Worm (Caenorhabditis elegans) whole organism, early embryonic: Measurements from ENCODE around the gene B0280.17.

ENCODE experiments used
- B0310.2 ChIP-seq: sonication (generic microtip); optimal IDR thresholded peaks from 2 replicates; lab custom pipeline; 2016; ENCODE audit warnings: mild to moderate bottlenecking, missing genetic modification characterization, missing compliant biosample characterization
- F13C5.2 ChIP-seq: sonication (generic microtip); optimal IDR thresholded peaks from 2 replicates; lab custom pipeline; 2017; ENCODE audit warnings: mild to moderate bottlenecking, missing genetic modification characterization, inconsistent platforms, missing compliant biosample characterization
- aly-1 ChIP-seq: sonication (generic microtip); optimal IDR thresholded peaks from 2 replicates; lab custom pipeline; 2016; ENCODE audit warnings: missing genetic modification characterization, missing compliant biosample characterization
- ama-1 ChIP-seq: fragments of 150-350 bp; optimal IDR thresholded peaks from 2 replicates; lab custom pipeline; 2014
- ceh-13 ChIP-seq: fragments of 200-800 bp; sonication (Bioruptor generic); optimal IDR thresholded peaks from 2 replicates; lab custom pipeline; 2018; ENCODE audit warnings: mild to moderate bottlenecking, missing genetic modification characterization, missing compliant biosample characterization
- ceh-36 ChIP-seq: sonication (generic microtip); optimal IDR thresholded peaks from 2 replicates; lab custom pipeline; 2016; ENCODE audit warnings: missing genetic modification characterization, inconsistent platforms, missing compliant biosample characterization
- ets-7 ChIP-seq: sonication (generic microtip); optimal IDR thresholded peaks from 2 replicates; lab custom pipeline; 2016; ENCODE audit warnings: missing genotype, missing genetic modification characterization, missing compliant biosample characterization
- flt-1 ChIP-seq: fragments of 200-800 bp; sonication (Bioruptor generic); IDR thresholded peaks from 2 replicates; pipeline ENCODE4 v1.3.6; 2022; ENCODE audit warnings: missing genetic modification characterization, missing compliant biosample characterization
- hmbx-1 ChIP-seq: sonication (generic microtip); optimal IDR thresholded peaks from 2 replicates; lab custom pipeline; 2016; ENCODE audit warnings: mild to moderate bottlenecking, missing genetic modification characterization, missing compliant biosample characterization
- hmg-4 ChIP-seq: fragments of 200-800 bp; sonication (Bioruptor generic); optimal IDR thresholded peaks from 2 replicates; lab custom pipeline; 2018; ENCODE audit warnings: mild to moderate bottlenecking, missing genetic modification characterization, missing compliant biosample characterization
- hnd-1 ChIP-seq: sonication (generic microtip); optimal IDR thresholded peaks from 2 replicates; lab custom pipeline; 2016; ENCODE audit warnings: missing genetic modification characterization, missing compliant biosample characterization
- pes-1 ChIP-seq: fragments of 200-800 bp; sonication (Bioruptor generic); IDR thresholded peaks from 2 replicates; pipeline ENCODE4 v1.3.6; 2022; ENCODE audit warnings: missing genetic modification reagents, missing genetic modification characterization, missing compliant biosample characterization
- scrt-1 ChIP-seq: fragments of 200-800 bp; sonication (Bioruptor generic); IDR thresholded peaks from 2 replicates; pipeline ENCODE4 v1.3.6; 2022; ENCODE audit warnings: missing genetic modification characterization, missing compliant biosample characterization
- sea-1 ChIP-seq: fragments of 200-800 bp; sonication (Bioruptor generic); conservative IDR thresholded peaks from 2 replicates; pipeline ENCODE4 v1.3.6; 2022; ENCODE audit warnings: missing genetic modification characterization, missing compliant biosample characterization
- tbx-11 ChIP-seq: fragments of 200-800 bp; sonication (Bioruptor generic); IDR thresholded peaks from 2 replicates; pipeline ENCODE4 v1.3.6; 2022; ENCODE audit warnings: missing genetic modification characterization, missing compliant biosample characterization
- tbx-37 ChIP-seq: fragments of 200-800 bp; sonication (Bioruptor generic); conservative IDR thresholded peaks from 2 replicates; pipeline ENCODE4 v1.3.6; 2022; ENCODE audit warnings: missing genetic modification reagents, missing genetic modification characterization, missing compliant biosample characterization
- tra-4 ChIP-seq: sonication (generic microtip); optimal IDR thresholded peaks from 2 replicates; lab custom pipeline; 2017; ENCODE audit warnings: missing genetic modification characterization, missing compliant biosample characterization

B0280.17 gene

DNA sequence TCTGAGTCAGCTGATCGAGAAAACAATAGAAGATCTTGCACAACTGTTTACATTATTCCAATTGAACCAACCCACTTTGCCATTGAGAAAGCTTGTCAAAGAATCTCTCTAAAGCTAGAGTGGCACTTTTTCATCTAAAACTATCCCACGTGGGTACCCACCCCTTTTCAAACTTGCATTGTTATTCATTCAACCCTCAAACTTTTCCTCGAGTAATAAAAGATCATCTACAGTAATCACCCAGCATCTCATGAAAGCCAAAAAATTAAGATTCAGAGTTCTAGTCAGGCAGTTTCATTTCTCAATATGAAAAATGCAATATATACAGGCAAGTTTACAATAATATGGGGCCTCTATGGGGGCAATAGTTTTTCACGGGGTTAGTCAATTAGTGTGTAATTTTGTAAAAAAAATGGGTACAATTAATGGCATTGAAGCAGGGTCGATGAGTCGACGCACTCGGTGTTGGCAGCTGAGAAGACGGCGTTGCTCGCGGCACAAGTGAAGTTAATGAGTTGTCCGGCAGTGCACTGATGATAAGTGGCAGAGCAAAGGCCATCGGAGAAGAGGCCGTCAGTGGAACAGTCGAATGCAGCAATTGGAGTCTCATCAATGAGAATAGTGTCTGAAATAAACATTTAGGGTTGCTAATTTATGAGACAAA is 34.0 kb downstream of the B0280.17 start:
- TF ChIP-seq B0310.2 (tag; lab: Kevin White, UChicago) (no peak), aly-1 (tag; lab: Kevin White, UChicago) (no peak), pes-1 (GFP tag; lab: Robert Waterston, UW) (no peak), ama-1 (lab: Kevin White, UChicago) (no peak), ceh-13 (GFP tag; lab: Kevin White, UChicago) (no peak), F13C5.2 (no peak), hmbx-1 (tag; lab: Kevin White, UChicago) (no peak), ceh-36 (tag; lab: Kevin White, UChicago) (no peak), tra-4 (tag; lab: Kevin White, UChicago) (no peak), scrt-1 (no peak), hmg-4 (GFP tag; lab: Kevin White, UChicago) (no peak), hnd-1 (tag; lab: Kevin White, UChicago) (no peak), tbx-11 (no peak)

DNA sequence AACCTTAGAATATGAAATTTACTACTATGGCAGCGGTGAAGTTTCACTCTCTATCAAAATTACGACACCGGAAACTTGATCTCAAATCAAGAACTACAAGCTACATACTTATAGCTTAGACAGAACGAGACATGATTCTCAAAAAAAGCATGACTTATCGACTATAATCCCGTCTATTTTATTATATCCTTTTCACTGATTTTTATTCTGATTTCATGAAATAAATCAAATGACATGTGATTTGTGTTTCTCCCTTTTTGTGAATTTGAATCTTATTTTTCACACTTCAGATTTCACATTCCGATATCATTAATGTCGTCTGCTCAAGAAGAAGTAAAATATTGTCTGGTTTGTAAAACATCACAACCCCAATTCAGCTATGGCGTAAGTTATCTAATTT is 35.9 kb downstream of the B0280.17 start, which contains the start of gene ZK418.11:
Gene ZK418.11 (plus strand): TSS at position 289 of the 400 bp plus-strand sequence.
- TF ChIP-seq sea-1 (no peak), tbx-11 (no peak), ets-7 (no peak), hmg-4 (GFP tag; lab: Kevin White, UChicago) (no peak), ceh-36 (tag; lab: Kevin White, UChicago) (no peak), scrt-1 (no peak), hmbx-1 (tag; lab: Kevin White, UChicago) (no peak), F13C5.2 (no peak), ama-1 (lab: Kevin White, UChicago) (no peak), flt-1 (no peak), hnd-1 (tag; lab: Kevin White, UChicago) (no peak), tbx-37 (GFP tag; lab: Robert Waterston, UW) (no peak)

DNA sequence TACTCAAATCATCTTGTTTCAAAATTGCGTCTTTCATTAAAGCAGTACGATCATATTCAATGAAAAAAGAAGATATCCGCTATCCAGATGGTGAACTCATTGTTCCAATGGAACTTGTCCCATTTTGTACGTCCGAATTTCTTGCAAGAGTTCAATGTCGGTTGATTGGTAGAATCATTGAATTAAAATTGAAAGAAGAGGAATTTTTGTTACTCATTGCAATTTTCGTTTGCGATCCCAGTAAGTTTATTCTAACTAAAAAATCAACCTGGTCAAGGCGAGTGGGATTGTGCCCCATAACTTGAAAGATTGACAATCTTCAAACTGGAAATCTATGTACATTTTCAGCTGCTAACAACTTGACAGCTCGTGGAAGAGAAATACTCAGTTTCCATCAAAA is 39.4 kb downstream of the B0280.17 start:
- no peak for TF ChIP-seq hmg-4 (GFP tag; lab: Kevin White, UChicago)
- TF ChIP-seq ceh-13 (GFP tag; lab: Kevin White, UChicago): no peak
- TF ChIP-seq aly-1 (tag; lab: Kevin White, UChicago): no peak
- TF ChIP-seq ets-7: no peak
- TF ChIP-seq flt-1: no peak

DNA sequence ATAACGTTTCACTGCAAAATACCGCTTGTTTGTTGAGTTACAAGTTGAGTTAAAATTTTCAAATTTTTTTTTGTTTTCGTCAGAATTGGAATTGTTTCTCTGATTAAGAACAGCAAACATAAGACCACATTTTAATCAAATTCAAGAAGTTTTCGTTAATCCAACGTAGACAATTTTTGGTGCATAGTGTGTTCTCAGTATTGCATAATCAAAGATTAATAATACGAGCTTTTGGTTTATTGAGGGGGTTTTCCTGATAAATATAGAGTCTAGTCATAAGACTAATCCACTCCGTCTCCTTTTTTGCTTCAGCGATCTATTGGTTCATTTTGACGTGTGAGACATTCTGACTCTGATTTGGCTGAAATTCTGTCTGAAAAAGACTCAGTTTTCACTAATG is 40.8 kb downstream of the B0280.17 start, which contains the start of gene nhr-9:
Gene nhr-9 (plus strand): TSS at position 307 of the 400 bp plus-strand sequence.
- TF ChIP-seq ceh-13 (GFP tag; lab: Kevin White, UChicago): no peak
- TF ChIP-seq hnd-1 (tag; lab: Kevin White, UChicago): no peak
- TF ChIP-seq tra-4 (tag; lab: Kevin White, UChicago): no peak
- no peak for TF ChIP-seq hmbx-1 (tag; lab: Kevin White, UChicago)
- no peak for TF ChIP-seq sea-1
- TF ChIP-seq pes-1 (GFP tag; lab: Robert Waterston, UW): no peak

DNA sequence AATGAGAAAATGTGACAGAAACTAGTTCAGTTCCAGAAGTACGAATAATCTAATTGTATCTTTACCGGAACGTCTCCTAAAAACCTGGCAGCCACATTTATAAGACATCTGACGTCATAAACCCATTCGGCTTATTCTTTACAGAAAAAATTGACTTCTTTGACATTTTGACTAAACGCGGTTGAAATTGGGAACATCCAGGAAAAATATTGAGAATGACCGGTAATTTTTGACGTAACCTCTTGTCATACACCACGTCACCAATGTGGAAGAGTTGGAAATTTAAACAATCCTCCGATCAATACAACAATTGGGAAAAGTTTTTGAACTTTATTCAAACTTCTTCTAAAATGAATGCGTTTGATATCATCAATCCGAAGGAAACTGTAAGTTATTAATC is 44.9 kb downstream of the B0280.17 start, which contains the start of gene ZK418.2:
Gene ZK418.2 (plus strand): TSS at position 301 of the 400 bp plus-strand sequence.
- TF ChIP-seq hnd-1 (tag; lab: Kevin White, UChicago) (no peak), tbx-11 (no peak), flt-1 (no peak), F13C5.2 (no peak), aly-1 (tag; lab: Kevin White, UChicago) (no peak), sea-1 (no peak), tra-4 (tag; lab: Kevin White, UChicago) (no peak), hmbx-1 (tag; lab: Kevin White, UChicago) (no peak), ceh-13 (GFP tag; lab: Kevin White, UChicago) (no peak), scrt-1 (no peak), ets-7 (no peak), ceh-36 (tag; lab: Kevin White, UChicago) (no peak), hmg-4 (GFP tag; lab: Kevin White, UChicago) (no peak), ama-1 (lab: Kevin White, UChicago) (no peak), B0310.2 (tag; lab: Kevin White, UChicago) (no peak), tbx-37 (GFP tag; lab: Robert Waterston, UW) (no peak), pes-1 (GFP tag; lab: Robert Waterston, UW) (no peak)

DNA sequence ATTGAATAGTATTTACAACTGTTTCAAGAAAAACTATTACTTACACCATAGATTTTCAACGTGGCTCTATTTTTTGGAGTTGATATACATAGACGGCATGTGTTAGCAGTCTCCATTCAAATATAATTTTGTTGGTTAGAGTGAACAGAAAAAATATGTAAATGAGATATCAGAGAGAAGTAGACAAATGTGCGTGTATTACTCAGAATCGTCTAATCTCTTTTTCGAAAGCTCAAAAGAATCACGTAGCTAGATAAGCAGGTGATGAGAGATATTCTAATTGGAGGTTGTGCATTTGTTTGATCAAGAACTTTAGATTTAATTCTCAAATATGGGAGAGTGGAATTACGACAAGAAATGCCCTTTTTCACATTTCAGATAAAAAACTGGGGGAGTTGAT is 45.4 kb downstream of the B0280.17 start, which contains the start of gene ZK418.10:
Gene ZK418.10 (minus strand): TSS at position 148 of the 400 bp plus-strand sequence.
- TF ChIP-seq ceh-13 (GFP tag; lab: Kevin White, UChicago) (no peak), hmg-4 (GFP tag; lab: Kevin White, UChicago) (no peak), tbx-11 (no peak), ceh-36 (tag; lab: Kevin White, UChicago) (no peak), F13C5.2 (no peak), tra-4 (tag; lab: Kevin White, UChicago) (no peak), aly-1 (tag; lab: Kevin White, UChicago) (no peak), ets-7 (no peak), pes-1 (GFP tag; lab: Robert Waterston, UW) (no peak), sea-1 (no peak), flt-1 (no peak), scrt-1 (no peak), B0310.2 (tag; lab: Kevin White, UChicago) (no peak), hnd-1 (tag; lab: Kevin White, UChicago) (no peak), ama-1 (lab: Kevin White, UChicago) (no peak), hmbx-1 (tag; lab: Kevin White, UChicago) (no peak), tbx-37 (GFP tag; lab: Robert Waterston, UW) (no peak)

DNA sequence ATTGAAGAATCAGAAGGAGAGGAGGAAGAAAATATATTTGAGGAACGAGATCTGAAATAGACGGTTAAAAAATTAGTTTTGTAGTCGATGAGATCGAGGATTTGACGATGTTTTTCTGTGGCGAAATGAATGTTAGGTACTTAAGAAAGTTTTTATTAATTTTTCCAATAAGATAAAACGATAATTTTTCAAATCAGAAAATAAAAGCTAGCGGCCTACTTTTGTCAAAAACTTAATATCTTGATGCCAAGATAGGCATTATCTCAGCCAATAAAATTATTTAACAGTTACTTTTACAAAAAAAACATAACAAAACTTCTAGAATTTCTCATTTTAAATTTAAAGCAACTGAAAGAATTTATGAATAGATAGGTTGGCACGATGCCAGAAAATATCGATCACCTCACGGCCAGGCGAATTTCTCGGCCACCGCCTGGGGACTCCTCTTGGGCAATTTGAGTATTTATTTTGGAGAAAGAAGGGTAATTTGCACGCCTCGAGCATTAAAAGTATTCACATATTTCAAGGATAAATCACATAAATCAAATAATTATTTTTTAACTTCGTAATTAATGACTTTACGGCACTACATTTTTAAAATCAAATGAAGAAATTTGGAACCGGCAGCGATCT is 48.1 kb downstream of the B0280.17 start, which contains the start of gene fubl-2:
Gene fubl-2 (minus strand): TSS at position 51 of the 633 bp plus-strand sequence.
- no peak for TF ChIP-seq hnd-1 (tag; lab: Kevin White, UChicago)
- peak; percentile 64; the same call in 1 of the 2 replicates for TF ChIP-seq tbx-37 (GFP tag; lab: Robert Waterston, UW)
